Worm (Caenorhabditis elegans) whole organism, L1 larva: ENCODE results near the gene brd-1.

Source experiments
- C34B4.2 ChIP-seq: sonication (generic microtip); optimal IDR thresholded peaks from 2 replicates; lab custom pipeline; 2017; ENCODE audit warnings: mild to moderate bottlenecking, missing genetic modification characterization, missing compliant biosample characterization
- aha-1 ChIP-seq: fragments of 150-350 bp; optimal IDR thresholded peaks from 2 replicates; lab custom pipeline; 2014; ENCODE audit warnings: missing biosample characterization, missing genetic modification characterization
- alr-1 ChIP-seq: fragments of 200-800 bp; sonication (Bioruptor generic); optimal IDR thresholded peaks from 2 replicates; lab custom pipeline; 2018; ENCODE audit warnings: borderline replicate concordance, mild to moderate bottlenecking, missing genetic modification characterization, missing compliant biosample characterization
- aly-2 ChIP-seq: fragments of 150-350 bp; optimal IDR thresholded peaks from 2 replicates; lab custom pipeline; 2014; ENCODE audit warnings: missing biosample characterization, missing genetic modification characterization
- ama-1 ChIP-seq: fragments of 150-350 bp; optimal IDR thresholded peaks from 2 replicates; lab custom pipeline; 2014
- blmp-1 ChIP-seq: fragments of 150-350 bp; optimal IDR thresholded peaks from 2 replicates; lab custom pipeline; 2014; ENCODE audit warnings: missing biosample characterization, missing genetic modification characterization
- ceh-63 ChIP-seq: fragments of 200-800 bp; sonication (Bioruptor generic); optimal IDR thresholded peaks from 2 replicates; lab custom pipeline; 2018; ENCODE audit warnings: mild to moderate bottlenecking, missing genetic modification characterization, missing compliant biosample characterization
- ceh-82 ChIP-seq, 3 experiments: fragments of 150-350 bp in 1 of 3; sonication (generic microtip) in 2 of 3; optimal IDR thresholded peaks; 2 replicates each; lab custom pipeline; 2014 to 2017; ENCODE audit warnings: missing biosample characterization in 3 of 3, missing genetic modification characterization in 3 of 3
- dpl-1 ChIP-seq, 3 experiments: fragments of 150-350 bp in 2 of 3; sonication (generic microtip) in 1 of 3; optimal IDR thresholded peaks; 2 replicates each; lab custom pipeline; 2014 to 2017; ENCODE audit warnings: missing biosample characterization in 3 of 3, missing genetic modification characterization in 3 of 3, missing genetic modification reagents in 3 of 3
- dsc-1 ChIP-seq: sonication (generic microtip); optimal IDR thresholded peaks from 2 replicates; lab custom pipeline; 2016; ENCODE audit warnings: mild to moderate bottlenecking, missing genetic modification characterization, missing compliant biosample characterization
- egl-13 ChIP-seq: sonication (generic microtip); optimal IDR thresholded peaks from 2 replicates; lab custom pipeline; 2016; ENCODE audit warnings: missing genotype, missing genetic modification reagents, missing genetic modification characterization, missing compliant biosample characterization
- elt-2 ChIP-seq: sonication (generic microtip); optimal IDR thresholded peaks from 2 replicates; lab custom pipeline; 2016; ENCODE audit warnings: missing genetic modification characterization, mild to moderate bottlenecking, inconsistent platforms, missing compliant biosample characterization, missing genetic modification reagents
- fkh-4 ChIP-seq: sonication (generic microtip); optimal IDR thresholded peaks from 2 replicates; lab custom pipeline; 2016; ENCODE audit warnings: missing compliant biosample characterization, missing genetic modification characterization, borderline replicate concordance
- fkh-8 ChIP-seq: sonication (generic microtip); optimal IDR thresholded peaks from 2 replicates; lab custom pipeline; 2016; ENCODE audit warnings: mild to moderate bottlenecking, missing genetic modification characterization, missing compliant biosample characterization
- fos-1 ChIP-seq: fragments of 150-350 bp; optimal IDR thresholded peaks from 2 replicates; lab custom pipeline; 2014; ENCODE audit warnings: missing biosample characterization, missing genetic modification characterization
- hlh-17 ChIP-seq: fragments of 200-800 bp; sonication (Bioruptor generic); optimal IDR thresholded peaks from 2 replicates; lab custom pipeline; 2018; ENCODE audit warnings: missing genetic modification characterization, mild to moderate bottlenecking, missing compliant biosample characterization, moderate library complexity, borderline replicate concordance
- hlh-4 ChIP-seq: sonication (generic microtip); optimal IDR thresholded peaks from 2 replicates; lab custom pipeline; 2016; ENCODE audit warnings: mild to moderate bottlenecking, missing genetic modification characterization, missing compliant biosample characterization
- hpl-2 ChIP-seq: fragments of 150-350 bp; optimal IDR thresholded peaks from 2 replicates; lab custom pipeline; 2014; ENCODE audit warnings: missing biosample characterization, missing genetic modification reagents, missing genetic modification characterization
- isw-1 ChIP-seq: fragments of 200-800 bp; sonication (Bioruptor generic); IDR thresholded peaks from 2 replicates; pipeline ENCODE4 v1.3.6; 2022; ENCODE audit warnings: missing genetic modification characterization, missing compliant biosample characterization
- jun-1 ChIP-seq: fragments of 150-350 bp; optimal IDR thresholded peaks from 2 replicates; lab custom pipeline; 2014; ENCODE audit warnings: missing biosample characterization, missing genetic modification reagents, missing genetic modification characterization
- lir-3 ChIP-seq: sonication (generic microtip); optimal IDR thresholded peaks from 2 replicates; lab custom pipeline; 2016; ENCODE audit warnings: mild to moderate bottlenecking, missing genetic modification characterization, moderate library complexity, missing compliant biosample characterization; ENCODE audit not compliant: poor library complexity
- lsy-2 ChIP-seq, 2 experiments: fragments of 150-350 bp; optimal IDR thresholded peaks; 2 replicates each; lab custom pipeline; 2014; ENCODE audit warnings: missing biosample characterization in 2 of 2, missing genetic modification characterization in 2 of 2
- mdl-1 ChIP-seq, 2 experiments: fragments of 150-350 bp; optimal IDR thresholded peaks; 2 replicates each; lab custom pipeline; 2014 to 2017; ENCODE audit warnings: missing biosample characterization in 2 of 2, missing genetic modification characterization in 2 of 2, inconsistent platforms in 1 of 2
- mef-2 ChIP-seq: fragments of 150-350 bp; optimal IDR thresholded peaks from 2 replicates; lab custom pipeline; 2014; ENCODE audit warnings: missing biosample characterization, missing genetic modification characterization
- nhr-11 ChIP-seq: fragments of 150-350 bp; optimal IDR thresholded peaks from 2 replicates; lab custom pipeline; 2014; ENCODE audit warnings: missing biosample characterization, missing genetic modification characterization
- nhr-12 ChIP-seq: sonication (generic microtip); optimal IDR thresholded peaks from 2 replicates; lab custom pipeline; 2017; ENCODE audit warnings: missing biosample characterization, missing genetic modification characterization
- nhr-20 ChIP-seq: sonication (generic microtip); optimal IDR thresholded peaks from 2 replicates; lab custom pipeline; 2016; ENCODE audit warnings: mild to moderate bottlenecking, missing genetic modification characterization, missing compliant biosample characterization
- nhr-237 ChIP-seq: fragments of 150-350 bp; optimal IDR thresholded peaks from 2 replicates; lab custom pipeline; 2014; ENCODE audit warnings: missing biosample characterization, missing genetic modification characterization
- nhr-28 ChIP-seq: fragments of 150-350 bp; optimal IDR thresholded peaks from 2 replicates; lab custom pipeline; 2014; ENCODE audit warnings: missing biosample characterization, missing genetic modification characterization
- nhr-47 ChIP-seq: sonication (generic microtip); optimal IDR thresholded peaks from 2 replicates; lab custom pipeline; 2016; ENCODE audit warnings: mild to moderate bottlenecking, missing genetic modification characterization, moderate library complexity, missing compliant biosample characterization
- nhr-76 ChIP-seq: sonication (generic microtip); optimal IDR thresholded peaks from 2 replicates; lab custom pipeline; 2017; ENCODE audit warnings: missing biosample characterization, missing genetic modification characterization
- nhr-77 ChIP-seq: fragments of 150-350 bp; optimal IDR thresholded peaks from 2 replicates; lab custom pipeline; 2014; ENCODE audit warnings: missing biosample characterization, missing genetic modification characterization
- nhr-84 ChIP-seq: sonication (generic microtip); optimal IDR thresholded peaks from 2 replicates; lab custom pipeline; 2017; ENCODE audit warnings: missing biosample characterization, missing genetic modification characterization
- nhr-90 ChIP-seq: sonication (generic microtip); optimal IDR thresholded peaks from 2 replicates; lab custom pipeline; 2016; ENCODE audit warnings: mild to moderate bottlenecking, missing genetic modification characterization, missing compliant biosample characterization; ENCODE audit not compliant: poor library complexity
- pax-3 ChIP-seq: fragments of 200-800 bp; sonication (Bioruptor generic); optimal IDR thresholded peaks from 2 replicates; lab custom pipeline; 2018; ENCODE audit warnings: mild to moderate bottlenecking, missing genetic modification characterization, moderate library complexity, missing compliant biosample characterization
- pqm-1 ChIP-seq: sonication (generic microtip); optimal IDR thresholded peaks from 3 replicates; lab custom pipeline; 2017; ENCODE audit warnings: missing biosample characterization, missing genetic modification characterization
- rnt-1 ChIP-seq: sonication (generic microtip); optimal IDR thresholded peaks from 2 replicates; lab custom pipeline; 2016; ENCODE audit warnings: mild to moderate bottlenecking, missing genetic modification characterization, moderate library complexity, missing compliant biosample characterization
- skn-1 ChIP-seq: fragments of 150-350 bp; optimal IDR thresholded peaks from 2 replicates; lab custom pipeline; 2014; ENCODE audit warnings: missing biosample characterization, missing genetic modification characterization
- snpc-4 ChIP-seq: fragments of 150-350 bp; optimal IDR thresholded peaks from 2 replicates; lab custom pipeline; 2014; ENCODE audit warnings: missing biosample characterization, missing genetic modification characterization
- snu-23 ChIP-seq: sonication (generic microtip); optimal IDR thresholded peaks from 2 replicates; lab custom pipeline; 2016; ENCODE audit warnings: missing genetic modification characterization, missing compliant biosample characterization
- sox-4 ChIP-seq: sonication (generic microtip); optimal IDR thresholded peaks from 2 replicates; lab custom pipeline; 2016; ENCODE audit warnings: missing genetic modification characterization, missing compliant biosample characterization
- sup-37 ChIP-seq: fragments of 200-800 bp; sonication (Bioruptor generic); optimal IDR thresholded peaks from 2 replicates; lab custom pipeline; 2018; ENCODE audit warnings: mild to moderate bottlenecking, missing genetic modification characterization, missing compliant biosample characterization
- swsn-7 ChIP-seq: sonication (generic microtip); optimal IDR thresholded peaks from 2 replicates; lab custom pipeline; 2016; ENCODE audit warnings: missing genetic modification characterization, missing compliant biosample characterization
- unc-130 ChIP-seq: fragments of 150-350 bp; optimal IDR thresholded peaks from 2 replicates; lab custom pipeline; 2017; ENCODE audit warnings: missing biosample characterization, missing genetic modification characterization, inconsistent platforms
- unc-86 ChIP-seq: sonication (generic microtip); optimal IDR thresholded peaks from 2 replicates; lab custom pipeline; 2016; ENCODE audit warnings: missing genetic modification characterization, missing compliant biosample characterization
- vab-15 ChIP-seq: sonication (generic microtip); optimal IDR thresholded peaks from 2 replicates; lab custom pipeline; 2017; ENCODE audit warnings: missing genotype, mild to moderate bottlenecking, missing genetic modification characterization, missing compliant biosample characterization
- zag-1 ChIP-seq: fragments of 150-350 bp; optimal IDR thresholded peaks from 2 replicates; lab custom pipeline; 2014; ENCODE audit warnings: missing biosample characterization, missing genetic modification characterization
- zip-4 ChIP-seq: fragments of 200-800 bp; sonication (Bioruptor generic); optimal IDR thresholded peaks from 2 replicates; lab custom pipeline; 2018; ENCODE audit warnings: mild to moderate bottlenecking, missing genetic modification characterization, moderate library complexity, missing compliant biosample characterization
- ztf-11 ChIP-seq, 2 experiments: sonication (generic microtip); optimal IDR thresholded peaks; 2 replicates each; lab custom pipeline; 2016 to 2017; ENCODE audit warnings: missing genetic modification characterization in 2 of 2, missing biosample characterization in 1 of 2, missing compliant biosample characterization in 1 of 2
- ztf-4 ChIP-seq: fragments of 150-350 bp; optimal IDR thresholded peaks from 2 replicates; lab custom pipeline; 2014; ENCODE audit warnings: missing biosample characterization, missing genetic modification characterization

Gene brd-1

ce11 chrIII:6898518-6898917, 9.2 kb upstream of the brd-1 start (continued):
- TF ChIP-seq fkh-4 (no peak), snu-23 (GFP tag; lab: Kevin White, UChicago) (peak; percentile 73), aha-1 (tag; lab: Kevin White, UChicago) (no peak), aly-2 (tag; lab: Kevin White, UChicago) (no peak), skn-1 (tag; lab: Kevin White, UChicago) (no peak), alr-1 (tag; lab: Kevin White, UChicago) (no peak), lsy-2 (tag; optimal IDR thresholded peaks at IDR 0.05; lab: Kevin White, UChicago) (peak; percentile 54 to 70), rnt-1 (tag; lab: Kevin White, UChicago) (peak; percentile 63), dsc-1 (no peak), isw-1 (no peak), vab-15 (no peak), ztf-4 (peak; percentile 40), nhr-237 (tag; lab: Kevin White, UChicago) (no peak), nhr-28 (no peak), fkh-8 (tag; lab: Kevin White, UChicago) (no peak), swsn-7 (tag; lab: Kevin White, UChicago) (peak; percentile 12), ama-1 (lab: Kevin White, UChicago) (no peak), pax-3 (tag; lab: Kevin White, UChicago) (no peak), hpl-2 (no peak), sox-4 (tag; lab: Kevin White, UChicago) (no peak), lir-3 (peak; percentile 4), unc-130 (tag; lab: Kevin White, UChicago) (peak; percentile 56), C34B4.2 (tag; lab: Kevin White, UChicago) (no peak), hlh-17 (GFP tag; lab: Kevin White, UChicago) (no peak), mef-2 (tag; lab: Kevin White, UChicago) (no peak), ceh-82 (tag; optimal IDR thresholded peaks at IDR 0.05; lab: Kevin White, UChicago) (no peak), sup-37 (GFP tag; lab: Kevin White, UChicago) (no peak), mdl-1 (tag; optimal IDR thresholded peaks at IDR 0.05; lab: Kevin White, UChicago) (peak in 1 of 2 experiments; percentile 23), pqm-1 (no peak), zip-4 (GFP tag; lab: Kevin White, UChicago) (no peak), snpc-4 (no peak), nhr-20 (tag; lab: Kevin White, UChicago) (peak; percentile 83), nhr-76 (tag; lab: Kevin White, UChicago) (no peak), fos-1 (tag; lab: Kevin White, UChicago) (peak; percentile 5), egl-13 (tag; lab: Kevin White, UChicago) (no peak), jun-1 (tag; lab: Kevin White, UChicago) (no peak)

DNA sequence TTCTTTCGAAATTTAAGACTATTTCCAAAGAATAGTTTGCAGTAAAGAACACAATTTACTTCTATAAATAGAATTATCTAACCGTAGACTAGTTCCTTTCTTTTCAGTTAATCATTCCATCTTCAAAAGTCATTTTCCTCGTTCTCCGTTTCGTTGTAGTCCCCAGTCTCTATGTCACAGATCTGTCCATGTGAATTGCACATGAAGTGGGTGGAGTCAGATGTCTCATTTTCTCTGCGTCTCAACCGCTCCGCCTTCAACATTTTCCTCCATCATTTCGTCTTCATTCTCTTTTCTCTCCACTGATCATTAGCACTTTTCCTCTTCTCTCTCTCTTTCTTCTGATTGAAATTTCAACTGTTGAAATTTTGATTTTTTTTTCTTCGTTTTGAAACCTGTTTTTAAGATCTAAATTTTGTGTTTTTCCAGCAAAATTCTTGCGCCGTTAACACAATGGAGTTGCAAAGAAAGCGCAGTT, 8.3 kb upstream of the brd-1 start, which contains the start of gene T07E3.4:
TSS of gene T07E3.4 (plus strand) at position 428 of the 478 bp plus-strand sequence.
- TF ChIP-seq nhr-11 (tag; lab: Kevin White, UChicago) (peak; percentile 68), alr-1 (tag; lab: Kevin White, UChicago) (no peak), hpl-2 (no peak), dsc-1 (peak; percentile 64), hlh-4 (tag; lab: Kevin White, UChicago) (no peak), mef-2 (tag; lab: Kevin White, UChicago) (peak; percentile 59), zag-1 (no peak), dpl-1 (GFP tag; optimal IDR thresholded peaks at IDR 0.05; lab: Kevin White, UChicago) (peak; percentile 47 to 60 (median 59)), snpc-4 (peak; percentile 23), nhr-77 (peak; percentile 43), sox-4 (tag; lab: Kevin White, UChicago) (no peak), unc-86 (tag; lab: Kevin White, UChicago) (no peak), ztf-11 (tag; optimal IDR thresholded peaks at IDR 0.05; lab: Kevin White, UChicago) (no peak), nhr-12 (tag; lab: Kevin White, UChicago) (no peak), blmp-1 (tag; lab: Kevin White, UChicago) (peak; percentile 82), nhr-84 (tag; lab: Kevin White, UChicago) (no peak), vab-15 (no peak), elt-2 (peak; percentile 30), lir-3 (peak; percentile 72), hlh-17 (GFP tag; lab: Kevin White, UChicago) (no peak), pax-3 (tag; lab: Kevin White, UChicago) (no peak), nhr-47 (tag; lab: Kevin White, UChicago) (peak; percentile 84), ceh-63 (no peak), ceh-82 (tag; optimal IDR thresholded peaks at IDR 0.05; lab: Kevin White, UChicago) (peak; percentile 9 to 73 (median 72)), fkh-4 (no peak), C34B4.2 (tag; lab: Kevin White, UChicago) (no peak), jun-1 (tag; lab: Kevin White, UChicago) (peak; percentile 77), pqm-1 (no peak), nhr-90 (peak; percentile 84)
